Fruit fly (Drosophila melanogaster): ENCODE results near the gene Nhe1.

The Nhe1 gene

dm6 chr2L:155215-155712 lies 48.7 kb upstream of the Nhe1 start, which contains the start of gene Pus10 (continued):
- TF ChIP-seq Deaf1 (tag; optimal IDR thresholded peaks at IDR 0.05) (no peak), NFAT (GFP tag; IDR thresholded peaks at IDR 0.05) (no peak), unc-4 (GFP tag; IDR thresholded peaks at IDR 0.05; ENCODE audit: partially characterized antibody) (no peak), Mrtf (GFP tag; IDR thresholded peaks at IDR 0.05) (no peak), CG4854 (GFP tag; optimal IDR thresholded peaks at IDR 0.05) (no peak), lilli (GFP tag; optimal IDR thresholded peaks at IDR 0.05) (peak; percentile 18), Nf-YC (tag; optimal IDR thresholded peaks at IDR 0.05) (peak; percentile 1), CG15514 (GFP tag; optimal IDR thresholded peaks at IDR 0.05) (peak; percentile 54), CG11504 (tag; optimal IDR thresholded peaks at IDR 0.05) (no peak), CG7745 (tag; optimal IDR thresholded peaks at IDR 0.05) (peak; percentile 15), NK7.1 (GFP tag; optimal IDR thresholded peaks at IDR 0.05) (no peak), HLH4C (GFP tag; IDR thresholded peaks at IDR 0.05; ENCODE audit: partially characterized antibody) (no peak), sqz (GFP tag; optimal IDR thresholded peaks at IDR 0.05) (peak; percentile 99), Sin3A (optimal IDR thresholded peaks at IDR 0.05) (peak; percentile 20), nau (GFP tag; optimal IDR thresholded peaks at IDR 0.05) (no peak), Fer1 (GFP tag; optimal IDR thresholded peaks at IDR 0.05) (peak; percentile 29), HmgD (GFP tag; optimal IDR thresholded peaks at IDR 0.05) (no peak), CG4328 (GFP tag; optimal IDR thresholded peaks at IDR 0.05) (no peak), D (optimal IDR thresholded peaks at IDR 0.05) (peak; percentile 83), D (GFP tag; optimal IDR thresholded peaks at IDR 0.05) (no peak), CG14710 (tag; optimal IDR thresholded peaks at IDR 0.05) (peak; percentile 5), CG2199 (GFP tag; IDR thresholded peaks at IDR 0.05) (no peak), Vsx1 (GFP tag; optimal IDR thresholded peaks at IDR 0.05) (peak; percentile 50), sug (tag; optimal IDR thresholded peaks at IDR 0.05) (peak; percentile 16), Jarid2 (GFP tag; optimal IDR thresholded peaks at IDR 0.05) (no peak), CG31365 (tag; optimal IDR thresholded peaks at IDR 0.05) (no peak), CG14441 (GFP tag; IDR thresholded peaks at IDR 0.05) (no peak), CG3163 (GFP tag; optimal IDR thresholded peaks at IDR 0.05) (no peak), lmd (GFP tag; IDR thresholded peaks at IDR 0.05) (no peak), CG9609 (GFP tag; optimal IDR thresholded peaks at IDR 0.05) (no peak), zf30C (GFP tag; optimal IDR thresholded peaks at IDR 0.05) (no peak), yki (optimal IDR thresholded peaks at IDR 0.05) (no peak), chn (GFP tag; optimal IDR thresholded peaks at IDR 0.05) (peak; percentile 47), CG15073 (GFP tag; optimal IDR thresholded peaks at IDR 0.05) (no peak), Eip74EF (GFP tag; optimal IDR thresholded peaks at IDR 0.05) (no peak), HmgZ (tag; optimal IDR thresholded peaks at IDR 0.05) (no peak), BEAF-32 (GFP tag; optimal IDR thresholded peaks at IDR 0.05) (peak; percentile 23), Med (GFP tag) (peak; percentile 85), dm (GFP tag; optimal IDR thresholded peaks at IDR 0.05) (peak; percentile 82), NfI (GFP tag; optimal IDR thresholded peaks at IDR 0.05) (no peak), caup (GFP tag; optimal IDR thresholded peaks at IDR 0.05; ENCODE audit: severe bottlenecking) (peak; percentile 16), vvl (GFP tag; IDR thresholded peaks at IDR 0.05) (no peak), Pdp1 (GFP tag; optimal IDR thresholded peaks at IDR 0.05) (peak in 1 of 2 experiments; percentile 99), CG16863 (GFP tag; optimal IDR thresholded peaks at IDR 0.05) (no peak), CG2116 (GFP tag; optimal IDR thresholded peaks at IDR 0.05) (peak; percentile 39), disco-r (GFP tag; optimal IDR thresholded peaks at IDR 0.05) (no peak), fu2 (GFP tag; optimal IDR thresholded peaks at IDR 0.05) (no peak), hkb (optimal IDR thresholded peaks at IDR 0.05) (no peak), hkb (GFP tag; IDR thresholded peaks at IDR 0.05) (no peak), stc (GFP tag; IDR thresholded peaks at IDR 0.05) (no peak), CG9437 (GFP tag; optimal IDR thresholded peaks at IDR 0.05) (peak; percentile 16), NC2β (GFP tag; optimal IDR thresholded peaks at IDR 0.05) (no peak)

Data from whole organism, embryonic.